Worm (Caenorhabditis elegans): ENCODE measurements around the gene cox-6B.
A peak's percentile ranks its signal among the peaks of the same experiment; 100 is the strongest.

Gene cox-6B

ce11 chrIII:2804461-2804860 is 105.0 kb downstream of the cox-6B start (continued):
- no peak for TF ChIP-seq ceh-82 (tag; optimal IDR thresholded peaks at IDR 0.05)
- peak; percentile 55 for TF ChIP-seq dpl-1 (GFP tag; optimal IDR thresholded peaks at IDR 0.05)
- TF ChIP-seq D1046.2 (GFP tag; IDR thresholded peaks at IDR 0.05) = no peak
- 0 out of 2 replicates have a peak, but pooled peaks have one; percentile 25 for TF ChIP-seq dmd-6 (GFP tag; IDR thresholded peaks at IDR 0.05)

- TF ChIP-seq nhr-237 (tag; optimal IDR thresholded peaks at IDR 0.05) (no peak), saeg-2 (GFP tag; IDR thresholded peaks at IDR 0.05) (no peak), madf-5 (GFP tag; IDR thresholded peaks at IDR 0.05) (no peak), ceh-44 (GFP tag; IDR thresholded peaks at IDR 0.05) (no peak), zip-2 (tag; optimal IDR thresholded peaks at IDR 0.05) (no peak), nhr-10 (tag; optimal IDR thresholded peaks at IDR 0.05) (no peak), jun-1 (tag; optimal IDR thresholded peaks at IDR 0.05) (no peak), sdz-12 (GFP tag; optimal IDR thresholded peaks at IDR 0.05) (no peak), nhr-42 (GFP tag; IDR thresholded peaks at IDR 0.05) (no peak), aly-2 (tag; optimal IDR thresholded peaks at IDR 0.05) (no peak), nhr-41 (GFP tag; IDR thresholded peaks at IDR 0.05) (no peak), mxl-3 (GFP tag; optimal IDR thresholded peaks at IDR 0.05) (no peak), mes-2 (tag; optimal IDR thresholded peaks at IDR 0.05; ENCODE audit: poor library complexity, severe bottlenecking) (peak; percentile 40), vab-7 (GFP tag; IDR thresholded peaks at IDR 0.05) (no peak), nhr-77 (tag; optimal IDR thresholded peaks at IDR 0.05) (no peak), ceh-28 (tag; optimal IDR thresholded peaks at IDR 0.05) (no peak), snpc-1.2 (GFP tag; IDR thresholded peaks at IDR 0.05) (no peak), unc-130 (GFP tag; optimal IDR thresholded peaks at IDR 0.05) (no peak), dmd-8 (GFP tag; IDR thresholded peaks at IDR 0.05) (no peak), daf-16 (GFP tag; optimal IDR thresholded peaks at IDR 0.05) (no peak), daf-16 (tag; optimal IDR thresholded peaks at IDR 0.05) (no peak), nhr-48 (tag; optimal IDR thresholded peaks at IDR 0.05) (no peak), ZK337.2 (GFP tag; IDR thresholded peaks at IDR 0.05) (no peak), tra-1 (GFP tag; IDR thresholded peaks at IDR 0.05) (no peak), zfp-3 (GFP tag; conservative IDR thresholded peaks at IDR 0.05) (no peak), nhr-25 (tag; optimal IDR thresholded peaks at IDR 0.05; ENCODE audit: borderline replicate concordance, insufficient read depth) (no peak), lsy-2 (tag; optimal IDR thresholded peaks at IDR 0.05) (peak in 1 of 2 experiments; percentile 71), duxl-1 (tag; optimal IDR thresholded peaks at IDR 0.05; ENCODE audit: poor library complexity) (no peak), lim-7 (GFP tag; IDR thresholded peaks at IDR 0.05) (no peak), dve-1 (tag; optimal IDR thresholded peaks at IDR 0.05; ENCODE audit: insufficient read depth) (peak; percentile 42), unc-39 (tag; optimal IDR thresholded peaks at IDR 0.05) (no peak), dmd-6 (GFP tag; IDR thresholded peaks at IDR 0.05) (no peak), daf-19 (GFP tag; conservative IDR thresholded peaks at IDR 0.05) (no peak), hlh-30 (tag; optimal IDR thresholded peaks at IDR 0.05; ENCODE audit: insufficient read depth) (peak; percentile 26), ceh-20 (GFP tag; IDR thresholded peaks at IDR 0.05) (no peak), skn-1 (tag; optimal IDR thresholded peaks at IDR 0.05) (no peak), zip-11 (GFP tag; IDR thresholded peaks at IDR 0.05) (no peak), F37D6.2 (tag; optimal IDR thresholded peaks at IDR 0.05) (no peak), ztf-7 (tag; optimal IDR thresholded peaks at IDR 0.05) (no peak), hmg-1.1 (GFP tag; IDR thresholded peaks at IDR 0.05) (0 out of 2 replicates have a peak, but pooled peaks have one; percentile 21), fos-1 (tag; optimal IDR thresholded peaks at IDR 0.05) (no peak), F26F4.8 (GFP tag; conservative IDR thresholded peaks at IDR 0.05) (no peak), set-16 (GFP tag; IDR thresholded peaks at IDR 0.05) (no peak), cey-2 (tag; optimal IDR thresholded peaks at IDR 0.05; ENCODE audit: borderline replicate concordance, insufficient read depth) (no peak), T26A8.4 (GFP tag; IDR thresholded peaks at IDR 0.05) (no peak), T20F7.1 (GFP tag; optimal IDR thresholded peaks at IDR 0.05) (no peak), snpc-4 (tag; optimal IDR thresholded peaks at IDR 0.05) (no peak), dpl-1 (GFP tag; optimal IDR thresholded peaks at IDR 0.05) (peak; percentile 89)
These were observed 105.6 kb downstream of the cox-6B start, which contains the start of gene Y71H2AM.3 for ce11 chrIII:2805084-2805483. Y71H2AM.3 (plus strand) TSS chrIII:2805430.

All from whole organism, L4 larva.